Worm (Caenorhabditis elegans) whole organism, L4/young adult: ENCODE measurements around the gene sel-1.

Experiments used
- W03F9.2 ChIP-seq: fragments of 150-350 bp; optimal IDR thresholded peaks from 2 replicates; lab custom pipeline; 2014; ENCODE audit warnings: missing biosample characterization, missing genetic modification characterization
- dao-5 ChIP-seq: sonication (generic microtip); optimal IDR thresholded peaks from 2 replicates; lab custom pipeline; 2016; ENCODE audit warnings: missing genotype, missing genetic modification characterization, moderate library complexity, missing compliant biosample characterization
- him-1 ChIP-seq: sonication (generic microtip); optimal IDR thresholded peaks from 2 replicates; lab custom pipeline; 2016; ENCODE audit warnings: missing genotype, missing genetic modification reagents, missing genetic modification characterization, missing compliant biosample characterization

DNA sequence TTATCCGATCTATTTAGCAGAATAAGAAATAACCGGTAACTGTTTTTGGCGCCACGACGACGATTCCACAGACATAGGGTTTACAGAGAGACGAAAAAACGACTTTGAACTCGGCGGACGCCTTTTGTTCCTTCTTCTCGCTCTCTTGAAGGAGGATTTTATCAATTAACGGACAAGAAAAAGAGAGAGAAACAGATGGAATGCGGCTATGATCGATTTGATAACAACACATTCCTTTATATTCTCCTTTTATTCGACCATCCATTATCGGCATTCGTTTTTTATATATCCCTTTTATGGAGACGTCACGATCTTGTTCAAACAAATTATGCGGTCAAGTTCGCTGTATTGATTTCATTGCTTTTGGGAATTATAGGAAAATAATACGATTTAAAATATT lies 11.7 kb upstream of the sel-1 start:
- TF ChIP-seq dao-5 (tag; lab: Kevin White, UChicago): no peak
- peak; percentile 31 for TF ChIP-seq W03F9.2 (tag; lab: Kevin White, UChicago)
- no peak for TF ChIP-seq him-1 (tag; lab: Kevin White, UChicago)
